Fruit fly (Drosophila melanogaster) whole organism, prepupa: Measurements from ENCODE around the gene CG10550.

ENCODE experiments used
- Blimp-1 ChIP-seq: fragments of 200-800 bp; sonication (Bioruptor generic); optimal IDR thresholded peaks from 3 replicates; lab custom pipeline; 2017; ENCODE audit warnings: missing biosample characterization, missing genetic modification characterization, mild to moderate bottlenecking, moderate library complexity, missing genetic modification reagents
- CG10631 ChIP-seq: fragments of 200-800 bp; sonication (Bioruptor generic); optimal IDR thresholded peaks from 2 replicates; lab custom pipeline; 2016; ENCODE audit warnings: missing biosample characterization, missing genetic modification characterization
- CG10669 ChIP-seq: fragments of 200-800 bp; sonication (Bioruptor generic); optimal IDR thresholded peaks from 3 replicates; lab custom pipeline; 2018; ENCODE audit warnings: missing biosample characterization, mild to moderate bottlenecking, missing genetic modification characterization, moderate library complexity
- CG11294 ChIP-seq: fragments of 200-800 bp; sonication (Bioruptor generic); IDR thresholded peaks from 2 replicates; pipeline ENCODE4 v1.3.6; 2022; ENCODE audit warnings: missing biosample characterization, missing genetic modification characterization
- CG11762 ChIP-seq: fragments of 200-800 bp; sonication (Bioruptor generic); optimal IDR thresholded peaks from 3 replicates; lab custom pipeline; 2016; ENCODE audit warnings: missing biosample characterization, missing genetic modification characterization; ENCODE audit not compliant: insufficient read depth
- CG11902 ChIP-seq: fragments of 200-800 bp; sonication (Bioruptor generic); optimal IDR thresholded peaks from 3 replicates; lab custom pipeline; 2016; ENCODE audit warnings: missing biosample characterization, missing genetic modification characterization
- CG1621 ChIP-seq: fragments of 200-800 bp; sonication (Bioruptor generic); optimal IDR thresholded peaks from 3 replicates; lab custom pipeline; 2018; ENCODE audit warnings: missing biosample characterization, mild to moderate bottlenecking, missing genetic modification characterization
- CG16779 ChIP-seq: fragments of 200-800 bp; sonication (Bioruptor generic); optimal IDR thresholded peaks from 3 replicates; lab custom pipeline; 2017; ENCODE audit warnings: missing biosample characterization, mild to moderate bottlenecking, missing genetic modification characterization
- CG31627 ChIP-seq: fragments of 200-800 bp; sonication (Bioruptor generic); optimal IDR thresholded peaks from 3 replicates; lab custom pipeline; 2016; ENCODE audit warnings: missing biosample characterization, missing genetic modification characterization
- CG34406 ChIP-seq: fragments of 200-800 bp; sonication (Bioruptor generic); optimal IDR thresholded peaks from 3 replicates; lab custom pipeline; 2016; ENCODE audit warnings: missing biosample characterization, missing genetic modification characterization
- CG4318 ChIP-seq: fragments of 200-800 bp; sonication (Bioruptor generic); optimal IDR thresholded peaks from 3 replicates; lab custom pipeline; 2017; ENCODE audit warnings: missing biosample characterization, mild to moderate bottlenecking, missing genetic modification characterization
- CG6163 ChIP-seq: fragments of 200-800 bp; sonication (Bioruptor generic); IDR thresholded peaks from 3 replicates; pipeline ENCODE4 v1.3.6; 2022; ENCODE audit warnings: missing biosample characterization, missing genetic modification characterization
- CG6808 ChIP-seq: fragments of 200-800 bp; sonication (Bioruptor generic); optimal IDR thresholded peaks from 3 replicates; lab custom pipeline; 2017; ENCODE audit warnings: missing biosample characterization, missing genetic modification characterization, mild to moderate bottlenecking, moderate library complexity, missing genetic modification reagents
- CG6854 ChIP-seq: fragments of 200-800 bp; sonication (Bioruptor generic); optimal IDR thresholded peaks from 2 replicates; lab custom pipeline; 2017; ENCODE audit warnings: missing biosample characterization, mild to moderate bottlenecking, missing genetic modification characterization
- CG8319 ChIP-seq: fragments of 200-800 bp; sonication (Bioruptor generic); optimal IDR thresholded peaks from 3 replicates; lab custom pipeline; 2016; ENCODE audit warnings: missing biosample characterization, missing genetic modification characterization
- CG8632 ChIP-seq: fragments of 200-800 bp; sonication (Bioruptor generic); optimal IDR thresholded peaks from 3 replicates; lab custom pipeline; 2016; ENCODE audit warnings: missing biosample characterization, missing genetic modification characterization
- CG9139 ChIP-seq: fragments of 200-800 bp; sonication (Bioruptor generic); optimal IDR thresholded peaks from 3 replicates; lab custom pipeline; 2017; ENCODE audit warnings: missing biosample characterization, mild to moderate bottlenecking, missing genetic modification characterization
- Eip78C ChIP-seq: fragments of 200-800 bp; sonication (Bioruptor generic); peaks from one replicate; lab custom pipeline; 2016; ENCODE audit warnings: missing biosample characterization, missing genetic modification characterization
- Ets96B ChIP-seq: fragments of 200-800 bp; optimal IDR thresholded peaks from 2 replicates; lab custom pipeline; 2019; ENCODE audit warnings: missing biosample characterization, mild to moderate bottlenecking, missing genetic modification characterization, moderate library complexity
- Gug ChIP-seq: fragments of 200-800 bp; sonication (Bioruptor generic); IDR thresholded peaks from 2 replicates; pipeline ENCODE4 v1.3.6; 2022; ENCODE audit warnings: missing biosample characterization, missing genetic modification characterization
- Hr39 ChIP-seq: fragments of 200-800 bp; sonication (Bioruptor generic); optimal IDR thresholded peaks from 2 replicates; lab custom pipeline; 2016; ENCODE audit warnings: missing biosample characterization, missing genetic modification characterization
- Lpt ChIP-seq: fragments of 200-800 bp; sonication (Bioruptor generic); optimal IDR thresholded peaks from 3 replicates; lab custom pipeline; 2016; ENCODE audit warnings: missing biosample characterization, missing genetic modification characterization
- Met ChIP-seq: fragments of 200-800 bp; sonication (Bioruptor generic); optimal IDR thresholded peaks from 3 replicates; lab custom pipeline; 2016; ENCODE audit warnings: missing biosample characterization, missing genetic modification characterization
- OdsH ChIP-seq: fragments of 200-800 bp; sonication (Bioruptor generic); optimal IDR thresholded peaks from 3 replicates; lab custom pipeline; 2016; ENCODE audit warnings: missing biosample characterization, missing genetic modification characterization
- Smox ChIP-seq: fragments of 200-800 bp; sonication (Bioruptor generic); optimal IDR thresholded peaks from 3 replicates; lab custom pipeline; 2016; ENCODE audit warnings: missing biosample characterization, missing genetic modification characterization
- Sox102F ChIP-seq: fragments of 200-800 bp; sonication (Bioruptor generic); optimal IDR thresholded peaks from 2 replicates; lab custom pipeline; 2016; ENCODE audit warnings: missing biosample characterization, mild to moderate bottlenecking, missing genetic modification characterization
- Sox14 ChIP-seq: fragments of 200-800 bp; sonication (Bioruptor generic); optimal IDR thresholded peaks from 3 replicates; lab custom pipeline; 2016; ENCODE audit warnings: missing biosample characterization, missing genetic modification characterization
- Sox15 ChIP-seq: fragments of 200-800 bp; sonication (Bioruptor generic); optimal IDR thresholded peaks from 3 replicates; lab custom pipeline; 2016; ENCODE audit warnings: missing biosample characterization, missing genetic modification characterization
- achi ChIP-seq: fragments of 200-800 bp; sonication (Bioruptor generic); optimal IDR thresholded peaks from 3 replicates; lab custom pipeline; 2016; ENCODE audit warnings: missing biosample characterization, missing genetic modification characterization
- acj6 ChIP-seq: fragments of 200-800 bp; sonication (Bioruptor generic); optimal IDR thresholded peaks from 3 replicates; lab custom pipeline; 2016; ENCODE audit warnings: missing biosample characterization, missing genetic modification characterization
- eg ChIP-seq: fragments of 200-800 bp; sonication (Bioruptor generic); IDR thresholded peaks from 3 replicates; pipeline ENCODE4 v1.3.6; 2022; ENCODE audit warnings: missing biosample characterization, missing genetic modification characterization
- fd59A ChIP-seq: fragments of 200-800 bp; sonication (Bioruptor generic); optimal IDR thresholded peaks from 2 replicates; lab custom pipeline; 2017; ENCODE audit warnings: missing biosample characterization, mild to moderate bottlenecking, missing genetic modification characterization, missing genetic modification reagents
- fd85E ChIP-seq: fragments of 200-800 bp; sonication (Bioruptor generic); optimal IDR thresholded peaks from 3 replicates; lab custom pipeline; 2016; ENCODE audit warnings: missing biosample characterization, missing genetic modification characterization
- lz ChIP-seq: fragments of 200-800 bp; sonication (Bioruptor generic); optimal IDR thresholded peaks from 3 replicates; lab custom pipeline; 2016; ENCODE audit warnings: missing biosample characterization, missing genetic modification characterization
- net ChIP-seq: fragments of 200-800 bp; sonication (Bioruptor generic); optimal IDR thresholded peaks from 3 replicates; lab custom pipeline; 2016; ENCODE audit warnings: missing biosample characterization, missing genetic modification characterization
- salr ChIP-seq, 2 experiments: fragments of 200-800 bp; sonication (Bioruptor generic); optimal IDR thresholded peaks; 3 replicates each; lab custom pipeline; 2016 to 2018; ENCODE audit warnings: missing biosample characterization in 2 of 2, missing genetic modification characterization in 2 of 2, mild to moderate bottlenecking in 1 of 2
- spab ChIP-seq: fragments of 200-800 bp; sonication (Bioruptor generic); optimal IDR thresholded peaks from 2 replicates; lab custom pipeline; 2017; ENCODE audit warnings: missing biosample characterization, mild to moderate bottlenecking, missing genetic modification characterization, missing genetic modification reagents

CG10550 gene

DNA sequence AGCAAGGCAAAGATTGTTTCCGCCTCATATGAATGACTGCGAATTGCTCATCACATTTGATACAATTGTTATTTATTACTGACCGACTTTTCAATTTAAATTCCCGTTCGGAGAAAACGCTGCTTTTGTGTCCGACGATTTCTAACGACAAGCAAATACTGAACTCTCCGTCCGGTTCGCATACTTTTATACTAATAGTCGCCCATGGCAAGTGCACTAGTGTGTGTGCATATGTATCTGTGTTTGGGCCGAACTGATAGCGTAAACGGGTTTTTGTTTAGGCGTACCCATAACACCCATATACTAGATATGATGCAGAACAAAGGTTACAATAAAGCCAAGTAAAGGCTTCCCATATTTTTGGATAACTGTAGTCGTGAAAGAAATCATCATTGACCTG is at the start of gene CG10550:
Gene CG10550, minus strand, starts transcription at position 164 of the 400 bp plus-strand sequence.
- TF ChIP-seq Smox (GFP tag; lab: Kevin White, UChicago) (no peak), Lpt (no peak), Eip78C (GFP tag; lab: Kevin White, UChicago) (no peak), fd59A (GFP tag; lab: Kevin White, UChicago) (no peak), CG6808 (GFP tag; lab: Kevin White, UChicago) (no peak)
- TF ChIP-seq, all 60 proteins: peak for 0

dm6 chr3R:25357985-25358384 is 49.8 kb upstream of the CG10550 start, which contains the start of gene ND-49L:
TSS of gene ND-49L (plus strand) at chr3R:25358285.
- TF ChIP-seq CG10631 (no peak), Smox (GFP tag; lab: Kevin White, UChicago) (no peak), CG4318 (GFP tag; lab: Kevin White, UChicago) (no peak), achi (no peak), CG11902 (GFP tag; lab: Kevin White, UChicago) (no peak), eg (no peak), OdsH (GFP tag; lab: Kevin White, UChicago) (no peak), Sox14 (GFP tag; lab: Kevin White, UChicago) (no peak), CG10669 (GFP tag; lab: Kevin White, UChicago) (no peak), CG8319 (no peak), fd85E (GFP tag; lab: Kevin White, UChicago) (no peak), CG34406 (no peak), CG16779 (tag; lab: Kevin White, UChicago) (no peak), CG8632 (no peak), salr (GFP tag; optimal IDR thresholded peaks at IDR 0.05; lab: Kevin White, UChicago) (no peak)
- TF ChIP-seq, all 60 proteins: peak for 0

DNA sequence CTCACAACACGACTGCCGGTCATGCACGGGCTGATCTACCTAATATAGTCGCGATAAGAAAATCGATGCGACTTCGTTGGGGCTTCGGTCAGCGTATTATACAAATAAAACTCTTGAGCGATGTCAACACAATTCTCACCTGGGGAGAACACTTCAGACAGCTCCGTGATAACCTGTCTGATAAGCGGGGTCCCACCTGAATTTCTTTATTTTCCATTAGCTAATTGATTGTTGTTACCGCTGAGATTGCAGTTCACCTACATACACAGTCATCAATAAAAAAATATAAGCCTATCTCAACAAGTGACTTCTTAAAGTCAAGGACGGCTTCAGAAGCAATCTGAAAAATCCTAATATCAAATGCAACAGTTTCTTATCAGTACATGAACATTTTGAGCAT is 38.7 kb upstream of the CG10550 start, which contains the start of gene tobi:
Gene tobi, minus strand, starts transcription at position 23 of the 400 bp plus-strand sequence.
- TF ChIP-seq Lpt (no peak), fd59A (GFP tag; lab: Kevin White, UChicago) (no peak), acj6 (no peak), CG11762 (no peak), Hr39 (GFP tag; lab: Kevin White, UChicago) (no peak), salr (GFP tag; optimal IDR thresholded peaks at IDR 0.05; lab: Kevin White, UChicago) (no peak), net (GFP tag; lab: Kevin White, UChicago) (no peak), Smox (GFP tag; lab: Kevin White, UChicago) (no peak), Ets96B (tag; lab: Kevin White, UChicago) (no peak), Sox15 (GFP tag; lab: Kevin White, UChicago) (no peak), CG9139 (GFP tag; lab: Kevin White, UChicago) (no peak)

- TF ChIP-seq CG8319: no peak
- no peak for TF ChIP-seq CG4318 (GFP tag; lab: Kevin White, UChicago)
- no peak for TF ChIP-seq Sox14 (GFP tag; lab: Kevin White, UChicago)
- no peak for TF ChIP-seq spab (GFP tag; lab: Kevin White, UChicago)
- no peak for TF ChIP-seq CG9139 (GFP tag; lab: Kevin White, UChicago)
- no peak for TF ChIP-seq CG6854
- TF ChIP-seq CG31627 (GFP tag; lab: Kevin White, UChicago): no peak
- no peak for TF ChIP-seq CG11294 (GFP tag; lab: Robert Waterston, UW)
- no peak for TF ChIP-seq Sox102F
- TF ChIP-seq achi: no peak
- no peak for TF ChIP-seq Met (GFP tag; lab: Kevin White, UChicago)
Measured at dm6 chr3R:25339952-25340351, 31.8 kb upstream of the CG10550 start, which contains the start of gene rha. TSS of gene rha (plus strand) at chr3R:25340252.

DNA sequence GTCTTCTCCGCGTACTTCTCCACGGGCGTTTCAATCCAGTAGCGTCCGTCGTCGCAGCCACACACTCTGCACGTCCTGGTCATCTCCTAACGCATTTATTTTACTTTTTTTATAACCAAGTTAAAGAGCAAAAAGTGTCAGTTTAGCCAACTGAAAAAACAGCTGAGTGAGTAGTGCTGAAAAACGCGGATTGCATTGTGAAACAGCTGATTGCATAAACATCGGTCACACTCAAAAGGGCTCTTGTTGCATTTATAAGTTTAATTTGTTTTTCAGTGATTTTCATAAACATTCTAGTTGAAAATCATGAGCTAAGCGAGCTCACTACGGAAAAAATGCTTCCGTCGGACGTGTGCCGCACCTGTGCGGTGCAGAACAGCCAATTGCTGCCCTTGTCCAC is 26.9 kb upstream of the CG10550 start, which contains the start of the genes CG10669 and CG11902:
Gene CG10669, minus strand, starts transcription at position 179 of the 400 bp plus-strand sequence.
Gene CG11902, plus strand, starts transcription at position 193 of the 400 bp plus-strand sequence.
- TF ChIP-seq Lpt: no peak
- no peak for TF ChIP-seq Gug (GFP tag; lab: Robert Waterston, UW)
- TF ChIP-seq Blimp-1 (GFP tag; lab: Kevin White, UChicago): no peak
- no peak for TF ChIP-seq lz (GFP tag; lab: Kevin White, UChicago)
- TF ChIP-seq CG1621 (tag; lab: Kevin White, UChicago): no peak
- no peak for TF ChIP-seq Sox102F
- no peak for TF ChIP-seq CG6163 (GFP tag; lab: Robert Waterston, UW)
